Worm (Caenorhabditis elegans) whole organism, late embryonic: Measurements from ENCODE around the gene cpr-6.

Experiments used
- Y22D7AL.16 ChIP-seq: sonication (generic microtip); optimal IDR thresholded peaks from 2 replicates; lab custom pipeline; 2016; ENCODE audit warnings: missing genetic modification characterization, missing compliant biosample characterization
- ceh-14 ChIP-seq: sonication (generic microtip); optimal IDR thresholded peaks from 2 replicates; lab custom pipeline; 2016; ENCODE audit warnings: missing genotype, missing genetic modification characterization, missing compliant biosample characterization
- ceh-18 ChIP-seq: sonication (generic microtip); optimal IDR thresholded peaks from 2 replicates; lab custom pipeline; 2016; ENCODE audit warnings: missing genetic modification characterization, missing compliant biosample characterization
- ceh-19 ChIP-seq: fragments of 200-800 bp; sonication (Bioruptor generic); optimal IDR thresholded peaks from 2 replicates; lab custom pipeline; 2018; ENCODE audit warnings: mild to moderate bottlenecking, missing genetic modification characterization, missing compliant biosample characterization
- ceh-2 ChIP-seq: sonication (generic microtip); optimal IDR thresholded peaks from 2 replicates; lab custom pipeline; 2016; ENCODE audit warnings: missing genotype, missing genetic modification characterization, missing compliant biosample characterization
- ceh-22 ChIP-seq: sonication (generic microtip); optimal IDR thresholded peaks from 2 replicates; lab custom pipeline; 2017; ENCODE audit warnings: missing biosample characterization, missing genetic modification characterization
- ceh-24 ChIP-seq: sonication (generic microtip); optimal IDR thresholded peaks from 2 replicates; lab custom pipeline; 2016; ENCODE audit warnings: mild to moderate bottlenecking, missing genetic modification characterization, missing compliant biosample characterization
- ceh-34 ChIP-seq: sonication (generic microtip); optimal IDR thresholded peaks from 2 replicates; lab custom pipeline; 2016; ENCODE audit warnings: mild to moderate bottlenecking, missing genetic modification characterization, missing compliant biosample characterization
- ceh-45 ChIP-seq: fragments of 200-800 bp; sonication (Bioruptor generic); IDR thresholded peaks from 2 replicates; pipeline ENCODE4 v1.3.6; 2022; ENCODE audit warnings: missing genetic modification reagents, missing genetic modification characterization, missing compliant biosample characterization
- ceh-48 ChIP-seq: sonication (generic microtip); optimal IDR thresholded peaks from 2 replicates; lab custom pipeline; 2016; ENCODE audit warnings: missing genetic modification characterization, inconsistent platforms, missing compliant biosample characterization
- ceh-6 ChIP-seq: fragments of 200-800 bp; sonication (Bioruptor generic); optimal IDR thresholded peaks from 2 replicates; lab custom pipeline; 2018; ENCODE audit warnings: mild to moderate bottlenecking, missing genetic modification characterization, missing compliant biosample characterization
- che-1 ChIP-seq: sonication (generic microtip); optimal IDR thresholded peaks from 2 replicates; lab custom pipeline; 2016; ENCODE audit warnings: mild to moderate bottlenecking, missing genetic modification characterization, missing compliant biosample characterization
- dmd-4 ChIP-seq: sonication (generic microtip); optimal IDR thresholded peaks from 2 replicates; lab custom pipeline; 2016; ENCODE audit warnings: borderline replicate concordance, missing genetic modification characterization, missing compliant biosample characterization
- elt-4 ChIP-seq: sonication (generic microtip); optimal IDR thresholded peaks from 2 replicates; lab custom pipeline; 2016; ENCODE audit warnings: missing genetic modification characterization, missing compliant biosample characterization
- ets-4 ChIP-seq: sonication (generic microtip); optimal IDR thresholded peaks from 2 replicates; lab custom pipeline; 2016; ENCODE audit warnings: missing genetic modification characterization, missing compliant biosample characterization
- eyg-1 ChIP-seq: sonication (generic microtip); optimal IDR thresholded peaks from 2 replicates; lab custom pipeline; 2016; ENCODE audit warnings: missing genotype, missing genetic modification characterization, missing compliant biosample characterization
- fkh-10 ChIP-seq: fragments of 150-350 bp; optimal IDR thresholded peaks from 2 replicates; lab custom pipeline; 2014; ENCODE audit warnings: missing biosample characterization, missing genetic modification reagents, missing genetic modification characterization
- fkh-6 ChIP-seq: sonication (generic microtip); optimal IDR thresholded peaks from 2 replicates; lab custom pipeline; 2016; ENCODE audit warnings: missing genetic modification characterization, missing compliant biosample characterization
- gmeb-2 ChIP-seq: sonication (generic microtip); optimal IDR thresholded peaks from 2 replicates; lab custom pipeline; 2016; ENCODE audit warnings: missing genetic modification characterization, inconsistent platforms, missing compliant biosample characterization
- hlh-13 ChIP-seq: fragments of 200-800 bp; sonication (Bioruptor generic); optimal IDR thresholded peaks from 2 replicates; lab custom pipeline; 2018; ENCODE audit warnings: mild to moderate bottlenecking, missing genetic modification characterization, missing compliant biosample characterization
- hlh-30 ChIP-seq: sonication (generic microtip); optimal IDR thresholded peaks from 2 replicates; lab custom pipeline; 2017; ENCODE audit warnings: antibody characterized with exemption, missing genetic modification characterization, missing compliant biosample characterization; ENCODE audit not compliant: insufficient read depth
- hlh-8 ChIP-seq: sonication (generic microtip); optimal IDR thresholded peaks from 2 replicates; lab custom pipeline; 2016; ENCODE audit warnings: missing genotype, missing genetic modification characterization, missing compliant biosample characterization
- lin-11 ChIP-seq: fragments of 200-800 bp; sonication (Bioruptor generic); optimal IDR thresholded peaks from 2 replicates; lab custom pipeline; 2018; ENCODE audit warnings: mild to moderate bottlenecking, missing genetic modification characterization, missing compliant biosample characterization
- mec-3 ChIP-seq: sonication (generic microtip); optimal IDR thresholded peaks from 2 replicates; lab custom pipeline; 2016; ENCODE audit warnings: borderline replicate concordance, missing genetic modification characterization, missing compliant biosample characterization
- nfya-1 ChIP-seq: sonication (generic microtip); optimal IDR thresholded peaks from 2 replicates; lab custom pipeline; 2017; ENCODE audit warnings: missing genetic modification characterization, mild to moderate bottlenecking, missing compliant biosample characterization, antibody characterized with exemption, moderate library complexity
- nhr-11 ChIP-seq: fragments of 150-350 bp; optimal IDR thresholded peaks from 2 replicates; lab custom pipeline; 2014; ENCODE audit warnings: missing biosample characterization, missing genetic modification characterization
- nhr-232 ChIP-seq: sonication (generic microtip); optimal IDR thresholded peaks from 2 replicates; lab custom pipeline; 2016; ENCODE audit warnings: missing genetic modification characterization, missing compliant biosample characterization
- npax-4 ChIP-seq: sonication (generic microtip); optimal IDR thresholded peaks from 2 replicates; lab custom pipeline; 2016; ENCODE audit warnings: missing genetic modification characterization, missing compliant biosample characterization
- odd-2 ChIP-seq: sonication (generic microtip); optimal IDR thresholded peaks from 2 replicates; lab custom pipeline; 2017; ENCODE audit warnings: antibody characterized with exemption, mild to moderate bottlenecking, missing genetic modification characterization, missing compliant biosample characterization
- pat-9 ChIP-seq: fragments of 200-800 bp; sonication (Bioruptor generic); optimal IDR thresholded peaks from 2 replicates; lab custom pipeline; 2018; ENCODE audit warnings: mild to moderate bottlenecking, missing genetic modification characterization, moderate library complexity, missing compliant biosample characterization
- pax-1 ChIP-seq: fragments of 150-350 bp; optimal IDR thresholded peaks from 2 replicates; lab custom pipeline; 2014; ENCODE audit warnings: missing biosample characterization, missing genetic modification characterization
- pros-1 ChIP-seq: fragments of 150-350 bp; optimal IDR thresholded peaks from 2 replicates; lab custom pipeline; 2014; ENCODE audit warnings: missing biosample characterization, missing genetic modification reagents, missing genetic modification characterization
- rnt-1 ChIP-seq: sonication (generic microtip); optimal IDR thresholded peaks from 2 replicates; lab custom pipeline; 2016; ENCODE audit warnings: missing genetic modification characterization, missing compliant biosample characterization
- sdc-2 ChIP-seq: sonication (generic microtip); optimal IDR thresholded peaks from 2 replicates; lab custom pipeline; 2016; ENCODE audit warnings: missing genotype, missing genetic modification characterization, missing compliant biosample characterization
- sox-4 ChIP-seq: sonication (generic microtip); optimal IDR thresholded peaks from 2 replicates; lab custom pipeline; 2017; ENCODE audit warnings: mild to moderate bottlenecking, missing genetic modification characterization, inconsistent platforms, missing compliant biosample characterization
- ttx-3 ChIP-seq: sonication (generic microtip); optimal IDR thresholded peaks from 2 replicates; lab custom pipeline; 2016; ENCODE audit warnings: missing genetic modification reagents, missing genetic modification characterization, missing compliant biosample characterization
- zip-5 ChIP-seq: sonication (generic microtip); optimal IDR thresholded peaks from 2 replicates; lab custom pipeline; 2016; ENCODE audit warnings: missing genetic modification characterization, missing compliant biosample characterization

The cpr-6 gene

DNA sequence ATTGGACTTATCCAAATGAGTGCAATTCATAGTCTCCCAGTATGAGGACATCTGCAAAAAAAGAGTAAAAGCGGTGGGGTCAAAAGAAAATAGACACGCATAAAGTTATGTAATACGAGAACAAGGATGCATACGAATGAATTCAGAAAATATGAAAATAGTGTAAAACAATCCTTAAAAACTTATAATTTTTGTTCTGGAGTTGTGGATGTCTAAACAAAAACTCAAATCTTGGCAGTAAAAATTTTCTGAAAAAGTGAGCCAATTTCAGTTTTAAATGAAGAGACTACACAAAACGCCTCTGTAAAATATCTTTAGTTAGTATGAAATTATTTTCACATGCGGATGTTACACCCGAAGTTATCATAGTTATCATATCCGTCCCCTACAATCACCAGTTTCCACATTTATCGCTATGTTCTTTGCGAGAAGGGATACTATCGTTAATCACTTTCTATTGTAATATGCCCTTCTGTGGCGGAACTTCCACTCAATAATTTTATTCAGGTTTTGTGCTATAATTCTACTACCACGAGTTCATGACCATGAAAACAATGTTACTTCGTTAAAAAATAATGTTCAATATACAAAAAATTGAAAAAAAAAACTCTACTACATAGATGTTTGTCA is 33.7 kb downstream of the cpr-6 start, which contains the start of gene nhr-120:
Gene nhr-120 (minus strand): TSS at position 51 of the 630 bp plus-strand sequence.
- TF ChIP-seq ttx-3 (tag; lab: Kevin White, UChicago) (no peak), ceh-34 (no peak)

DNA sequence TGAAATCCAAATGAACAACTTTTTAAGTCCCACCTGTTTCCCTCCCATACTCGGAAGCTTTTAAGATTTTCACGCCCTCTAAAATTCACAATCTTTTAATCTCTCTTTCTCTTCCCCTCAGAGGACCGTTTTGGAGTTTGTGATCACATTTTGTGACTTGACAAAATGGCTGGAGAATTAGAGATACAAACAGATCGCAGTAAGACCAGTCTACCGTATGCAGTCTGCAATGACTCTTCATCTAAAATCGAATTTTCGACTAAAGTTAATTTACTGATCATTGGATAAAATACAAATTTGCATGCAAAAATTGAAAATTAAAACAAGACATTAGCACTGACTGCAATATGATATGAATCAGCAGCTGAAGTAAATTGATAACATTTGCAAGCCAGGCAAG is 34.5 kb downstream of the cpr-6 start:
- TF ChIP-seq hlh-30 (no peak), ceh-24 (tag; lab: Kevin White, UChicago) (no peak), elt-4 (no peak), ceh-2 (no peak), npax-4 (tag; lab: Kevin White, UChicago) (no peak), ceh-18 (no peak), ceh-6 (GFP tag; lab: Kevin White, UChicago) (no peak), che-1 (tag; lab: Kevin White, UChicago) (no peak), ceh-14 (tag; lab: Kevin White, UChicago) (no peak), dmd-4 (tag; lab: Kevin White, UChicago) (no peak), nhr-11 (no peak)

DNA sequence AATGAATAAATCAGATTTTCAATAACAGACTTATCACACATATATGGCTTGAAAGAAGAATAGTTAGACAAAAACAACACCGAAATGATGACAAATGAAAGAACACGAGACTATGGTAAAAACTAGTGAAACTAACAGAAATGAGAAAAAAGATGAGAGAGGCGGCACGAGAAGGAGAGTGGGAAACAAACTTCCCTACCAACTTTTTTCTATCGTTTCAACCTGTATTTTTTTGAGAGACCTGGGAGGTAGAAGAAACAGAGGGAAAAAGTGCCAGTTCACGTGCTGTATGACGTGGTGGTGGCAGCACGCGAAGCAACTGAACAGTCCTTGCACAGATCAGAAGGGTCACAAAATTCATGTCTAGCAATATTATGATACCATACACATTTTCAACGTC is 35.8 kb downstream of the cpr-6 start:
- TF ChIP-seq pros-1 (no peak), pax-1 (tag; lab: Kevin White, UChicago) (no peak), ceh-18 (no peak), fkh-10 (GFP tag; lab: Kevin White, UChicago) (no peak), sox-4 (tag; lab: Kevin White, UChicago) (no peak), Y22D7AL.16 (no peak), gmeb-2 (tag; lab: Kevin White, UChicago) (no peak), ceh-22 (no peak), hlh-13 (GFP tag; lab: Kevin White, UChicago) (no peak), eyg-1 (tag; lab: Kevin White, UChicago) (no peak), nfya-1 (tag; lab: Kevin White, UChicago) (no peak), ets-4 (tag; lab: Kevin White, UChicago) (no peak), ceh-6 (GFP tag; lab: Kevin White, UChicago) (no peak), fkh-6 (tag; lab: Kevin White, UChicago) (no peak), odd-2 (tag; lab: Kevin White, UChicago) (no peak)

DNA sequence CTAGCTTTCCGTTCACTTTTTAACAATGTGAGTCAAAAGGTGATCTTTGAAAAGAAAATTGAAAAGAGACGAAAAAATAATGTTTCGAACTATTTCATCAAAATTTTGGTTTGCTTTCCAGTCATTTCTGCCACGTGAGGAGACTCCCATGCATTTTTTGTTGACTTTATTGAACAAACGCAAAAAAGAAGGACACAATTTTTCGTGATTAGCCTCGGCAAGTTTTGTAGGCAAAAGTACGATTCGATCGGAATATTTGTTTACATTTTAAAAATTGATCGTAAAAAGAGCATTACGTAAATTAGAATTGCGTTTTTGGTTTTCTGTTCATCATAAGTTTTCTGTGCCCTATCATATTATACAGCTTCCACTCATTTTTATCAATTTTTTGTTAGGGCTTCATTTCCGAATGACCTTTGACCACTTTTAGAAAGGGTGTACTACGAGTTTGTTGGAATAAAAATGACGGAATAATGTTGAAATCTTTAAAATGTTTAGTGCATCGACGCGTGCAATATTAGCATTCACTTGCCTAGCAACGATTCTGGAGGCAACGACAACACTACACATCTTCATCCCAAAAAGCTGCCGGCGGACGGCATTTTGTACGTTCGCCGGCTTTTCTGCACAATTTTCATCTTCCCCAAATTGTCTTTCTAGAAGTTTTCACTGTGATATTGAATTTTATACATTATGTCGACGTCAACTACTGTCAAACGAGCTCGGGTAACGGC is 38.1 kb downstream of the cpr-6 start, which contains the start of gene C56E10.3:
Gene C56E10.3 (plus strand): TSS at position 684 of the 734 bp plus-strand sequence.
- TF ChIP-seq rnt-1 (no peak), lin-11 (tag; lab: Kevin White, UChicago) (no peak), hlh-8 (tag; lab: Kevin White, UChicago) (no peak), pat-9 (tag; lab: Kevin White, UChicago) (no peak), sdc-2 (no peak), ceh-24 (tag; lab: Kevin White, UChicago) (no peak), ceh-45 (GFP tag; lab: Robert Waterston, UW) (no peak), nhr-232 (tag; lab: Kevin White, UChicago) (no peak), mec-3 (tag; lab: Kevin White, UChicago) (no peak), zip-5 (tag; lab: Kevin White, UChicago) (no peak), ets-4 (tag; lab: Kevin White, UChicago) (no peak), odd-2 (tag; lab: Kevin White, UChicago) (no peak), ceh-19 (GFP tag; lab: Kevin White, UChicago) (no peak), nfya-1 (tag; lab: Kevin White, UChicago) (no peak), ttx-3 (tag; lab: Kevin White, UChicago) (no peak), ceh-48 (tag; lab: Kevin White, UChicago) (no peak)
